Fruit fly (Drosophila melanogaster) whole organism, embryonic: ENCODE data around the gene senju.

Experiments used
- Bdp1 ChIP-seq: fragments of 200-800 bp; sonication (Bioruptor generic); optimal IDR thresholded peaks from 3 replicates; lab custom pipeline; 2016; ENCODE audit warnings: missing biosample characterization, missing genetic modification characterization
- Bgb ChIP-seq: fragments of 200-800 bp; sonication (Bioruptor generic); IDR thresholded peaks from 2 replicates; pipeline ENCODE4 v1.3.6; 2022; ENCODE audit warnings: missing biosample characterization, missing genetic modification characterization; ENCODE audit not compliant: partially characterized antibody
- BtbVII ChIP-seq: fragments of 200-800 bp; sonication (Bioruptor generic); optimal IDR thresholded peaks from 3 replicates; lab custom pipeline; 2017; ENCODE audit warnings: missing biosample characterization, mild to moderate bottlenecking, missing genetic modification characterization
- C15 ChIP-seq: fragments of 200-800 bp; sonication (Bioruptor generic); IDR thresholded peaks from 3 replicates; pipeline ENCODE4 v1.3.6; 2022; ENCODE audit warnings: missing biosample characterization, missing genetic modification characterization
- CG10267 ChIP-seq: fragments of 200-800 bp; sonication (Bioruptor generic); optimal IDR thresholded peaks from 2 replicates; lab custom pipeline; 2018; ENCODE audit warnings: missing biosample characterization, mild to moderate bottlenecking, missing genetic modification characterization, moderate library complexity
- CG10274 ChIP-seq: fragments of 200-800 bp; sonication (Bioruptor generic); optimal IDR thresholded peaks from 3 replicates; lab custom pipeline; 2017; ENCODE audit warnings: missing biosample characterization, mild to moderate bottlenecking, missing genetic modification characterization
- CG10431 ChIP-seq: fragments of 200-800 bp; sonication (Bioruptor generic); optimal IDR thresholded peaks from 3 replicates; lab custom pipeline; 2018; ENCODE audit warnings: missing biosample characterization, mild to moderate bottlenecking, missing genetic modification characterization
- CG10543 ChIP-seq: fragments of 200-800 bp; sonication (Bioruptor generic); optimal IDR thresholded peaks from 3 replicates; lab custom pipeline; 2017; ENCODE audit warnings: missing biosample characterization, mild to moderate bottlenecking, missing genetic modification characterization, moderate library complexity
- CG11456 ChIP-seq: fragments of 200-800 bp; sonication (Bioruptor generic); IDR thresholded peaks from 3 replicates; pipeline ENCODE4 v1.3.6; 2022; ENCODE audit warnings: missing biosample characterization, missing genetic modification characterization
- CG11723 ChIP-seq: fragments of 200-800 bp; sonication (Bioruptor generic); optimal IDR thresholded peaks from 2 replicates; lab custom pipeline; 2017; ENCODE audit warnings: missing biosample characterization, mild to moderate bottlenecking, missing genetic modification characterization
- CG14860 ChIP-seq: fragments of 200-800 bp; sonication (Bioruptor generic); IDR thresholded peaks from 3 replicates; pipeline ENCODE4 v1.3.6; 2022; ENCODE audit warnings: missing biosample characterization, missing genetic modification characterization; ENCODE audit not compliant: partially characterized antibody
- CG17568 ChIP-seq: fragments of 200-800 bp; sonication (Bioruptor generic); optimal IDR thresholded peaks from 2 replicates; lab custom pipeline; 2018; ENCODE audit warnings: missing biosample characterization, mild to moderate bottlenecking, missing genetic modification characterization, moderate library complexity
- CG17912 ChIP-seq: fragments of 200-800 bp; sonication (Bioruptor generic); optimal IDR thresholded peaks from 2 replicates; lab custom pipeline; 2018; ENCODE audit warnings: missing biosample characterization, mild to moderate bottlenecking, missing genetic modification characterization
- CG18764 ChIP-seq: fragments of 200-800 bp; sonication (Bioruptor generic); optimal IDR thresholded peaks from 3 replicates; lab custom pipeline; 2016; ENCODE audit warnings: missing biosample characterization, missing genetic modification characterization
- CG2129 ChIP-seq: fragments of 200-800 bp; sonication (Bioruptor generic); IDR thresholded peaks from 2 replicates; pipeline ENCODE4 v1.3.6; 2022; ENCODE audit warnings: missing biosample characterization, missing genetic modification characterization; ENCODE audit not compliant: partially characterized antibody
- CG34224 ChIP-seq: fragments of 200-800 bp; sonication (Bioruptor generic); IDR thresholded peaks from 3 replicates; pipeline ENCODE4 v1.3.6; 2022; ENCODE audit warnings: missing biosample characterization, missing genetic modification characterization; ENCODE audit not compliant: partially characterized antibody
- CG42726 ChIP-seq: fragments of 200-800 bp; sonication (Bioruptor generic); IDR thresholded peaks from 2 replicates; pipeline ENCODE4 v1.3.6; 2022; ENCODE audit warnings: missing biosample characterization, missing genetic modification characterization; ENCODE audit not compliant: partially characterized antibody
- CG4854 ChIP-seq: fragments of 200-800 bp; sonication (Bioruptor generic); optimal IDR thresholded peaks from 2 replicates; lab custom pipeline; 2016; ENCODE audit warnings: missing biosample characterization, missing genetic modification characterization, inconsistent platforms
- CG8359 ChIP-seq: fragments of 200-800 bp; sonication (Bioruptor generic); optimal IDR thresholded peaks from 2 replicates; lab custom pipeline; 2017; ENCODE audit warnings: missing biosample characterization, mild to moderate bottlenecking, missing genetic modification characterization, borderline replicate concordance
- CG9437 ChIP-seq: fragments of 200-800 bp; sonication (Bioruptor generic); optimal IDR thresholded peaks from 2 replicates; lab custom pipeline; 2018; ENCODE audit warnings: missing biosample characterization, mild to moderate bottlenecking, missing genetic modification characterization
- D ChIP-seq, 2 experiments: fragments of 200-800 bp in 1 of 2; fragments of >200 bp in 1 of 2; sonication (Bioruptor generic) in 1 of 2; optimal IDR thresholded peaks; 2 replicates in 1 of 2; 3 replicates in 1 of 2; lab custom pipeline; 2017; ENCODE audit warnings: mild to moderate bottlenecking in 1 of 2, missing biosample characterization in 1 of 2, missing genetic modification characterization in 1 of 2, missing genetic modification reagents in 1 of 2
- Dip3 ChIP-seq: fragments of 200-800 bp; sonication (Bioruptor generic); optimal IDR thresholded peaks from 3 replicates; lab custom pipeline; 2016; ENCODE audit warnings: missing biosample characterization, missing genetic modification characterization
- Drgx ChIP-seq: fragments of 200-800 bp; sonication (Bioruptor generic); IDR thresholded peaks from 2 replicates; pipeline ENCODE4 v1.3.6; 2022; ENCODE audit warnings: missing biosample characterization, missing genetic modification characterization
- Hr78 ChIP-seq, 2 experiments: fragments of 200-800 bp in 1 of 2; fragments of >200 bp in 1 of 2; sonication (Bioruptor generic) in 1 of 2; optimal IDR thresholded peaks; 2 replicates each; lab custom pipeline; 2017 to 2019; ENCODE audit warnings: missing biosample characterization in 2 of 2, missing genetic modification characterization in 2 of 2, mild to moderate bottlenecking in 1 of 2, moderate library complexity in 1 of 2
- Max ChIP-seq: fragments of 200-800 bp; sonication (Bioruptor generic); optimal IDR thresholded peaks from 2 replicates; lab custom pipeline; 2016; ENCODE audit warnings: missing biosample characterization, mild to moderate bottlenecking, missing genetic modification characterization
- NC2β ChIP-seq: fragments of 200-800 bp; sonication (Bioruptor generic); optimal IDR thresholded peaks from 2 replicates; lab custom pipeline; 2016; ENCODE audit warnings: missing biosample characterization, missing genetic modification characterization
- Nf-YC ChIP-seq: fragments of 200-800 bp; optimal IDR thresholded peaks from 3 replicates; lab custom pipeline; 2019; ENCODE audit warnings: missing biosample characterization, mild to moderate bottlenecking, missing genetic modification characterization, moderate library complexity
- Opbp ChIP-seq: fragments of 200-800 bp; sonication (Bioruptor generic); IDR thresholded peaks from 3 replicates; pipeline ENCODE4 v1.3.6; 2022; ENCODE audit warnings: missing biosample characterization, missing genetic modification characterization; ENCODE audit not compliant: partially characterized antibody
- Pdp1 ChIP-seq, 2 experiments: fragments of 200-800 bp; sonication (Bioruptor generic); optimal IDR thresholded peaks; 3 replicates each; lab custom pipeline; 2016; ENCODE audit warnings: missing biosample characterization in 2 of 2, missing genetic modification characterization in 2 of 2, mild to moderate bottlenecking in 1 of 2, moderate library complexity in 1 of 2
- Scr ChIP-seq: fragments of 200-800 bp; sonication (Bioruptor generic); IDR thresholded peaks from 2 replicates; pipeline ENCODE4 v1.3.6; 2022; ENCODE audit warnings: missing biosample characterization, missing genetic modification characterization; ENCODE audit not compliant: partially characterized antibody
- Six4 ChIP-seq: fragments of 200-800 bp; sonication (Bioruptor generic); optimal IDR thresholded peaks from 2 replicates; lab custom pipeline; 2016; ENCODE audit warnings: missing biosample characterization, missing genetic modification characterization
- Spps ChIP-seq: fragments of 200-800 bp; sonication (Bioruptor generic); optimal IDR thresholded peaks from 2 replicates; lab custom pipeline; 2018; ENCODE audit warnings: missing biosample characterization, mild to moderate bottlenecking, missing genetic modification characterization
- Usf ChIP-seq: fragments of 200-800 bp; sonication (Bioruptor generic); optimal IDR thresholded peaks from 2 replicates; lab custom pipeline; 2017; ENCODE audit warnings: missing genotype, missing biosample characterization, missing genetic modification characterization
- ato ChIP-seq: fragments of 200-800 bp; sonication (Bioruptor generic); IDR thresholded peaks from 2 replicates; pipeline ENCODE4 v1.3.6; 2022; ENCODE audit warnings: missing biosample characterization, missing genetic modification characterization; ENCODE audit not compliant: partially characterized antibody
- cad ChIP-seq: fragments of >200 bp; optimal IDR thresholded peaks from 2 replicates; lab custom pipeline; 2017; ENCODE audit warnings: missing biosample characterization, missing genetic modification characterization
- chinmo ChIP-seq: fragments of 200-800 bp; sonication (Bioruptor generic); IDR thresholded peaks from 4 replicates; pipeline ENCODE4 v1.3.6; 2022; ENCODE audit warnings: missing biosample characterization, missing genetic modification characterization; ENCODE audit not compliant: partially characterized antibody
- dmrt99B ChIP-seq: fragments of 200-800 bp; sonication (Bioruptor generic); optimal IDR thresholded peaks from 2 replicates; lab custom pipeline; 2018; ENCODE audit warnings: missing biosample characterization, mild to moderate bottlenecking, missing genetic modification characterization, moderate library complexity
- dysf ChIP-seq: fragments of 200-800 bp; sonication (Bioruptor generic); IDR thresholded peaks from 3 replicates; pipeline ENCODE4 v1.3.6; 2022; ENCODE audit warnings: missing biosample characterization, missing genetic modification characterization
- en ChIP-seq: fragments of 200-800 bp; sonication (Bioruptor generic); optimal IDR thresholded peaks from 2 replicates; lab custom pipeline; 2016; ENCODE audit warnings: missing biosample characterization, missing genetic modification characterization
- gfzf ChIP-seq: fragments of 200-800 bp; sonication (Bioruptor generic); optimal IDR thresholded peaks from 2 replicates; lab custom pipeline; 2016; ENCODE audit warnings: missing biosample characterization, mild to moderate bottlenecking, missing genetic modification characterization, moderate library complexity
- inv ChIP-seq: fragments of 200-800 bp; sonication (Bioruptor generic); IDR thresholded peaks from 2 replicates; pipeline ENCODE4 v1.3.6; 2022; ENCODE audit warnings: missing biosample characterization, missing genetic modification characterization; ENCODE audit not compliant: partially characterized antibody
- nmo ChIP-seq: fragments of 200-800 bp; sonication (Bioruptor generic); optimal IDR thresholded peaks from 2 replicates; lab custom pipeline; 2018; ENCODE audit warnings: missing biosample characterization, mild to moderate bottlenecking, missing genetic modification characterization, moderate library complexity
- pho ChIP-seq: fragments of 200-800 bp; sonication (Bioruptor generic); optimal IDR thresholded peaks from 2 replicates; lab custom pipeline; 2016; ENCODE audit warnings: missing biosample characterization, missing genetic modification characterization
- ro ChIP-seq: fragments of 200-800 bp; sonication (Bioruptor generic); IDR thresholded peaks from 2 replicates; pipeline ENCODE4 v1.3.6; 2022; ENCODE audit warnings: missing biosample characterization, missing genetic modification characterization
- sisA ChIP-seq: fragments of 200-800 bp; sonication (Bioruptor generic); IDR thresholded peaks from 2 replicates; pipeline ENCODE4 v1.3.6; 2022; ENCODE audit warnings: missing biosample characterization, missing genetic modification characterization
- tgo ChIP-seq: fragments of 200-800 bp; sonication (Bioruptor generic); IDR thresholded peaks from 3 replicates; pipeline ENCODE4 v1.3.6; 2022; ENCODE audit warnings: missing biosample characterization, missing genetic modification characterization
- tio ChIP-seq: fragments of 200-800 bp; sonication (Bioruptor generic); optimal IDR thresholded peaks from 2 replicates; lab custom pipeline; 2017; ENCODE audit warnings: missing biosample characterization, missing genetic modification characterization, inconsistent platforms

The senju gene

DNA sequence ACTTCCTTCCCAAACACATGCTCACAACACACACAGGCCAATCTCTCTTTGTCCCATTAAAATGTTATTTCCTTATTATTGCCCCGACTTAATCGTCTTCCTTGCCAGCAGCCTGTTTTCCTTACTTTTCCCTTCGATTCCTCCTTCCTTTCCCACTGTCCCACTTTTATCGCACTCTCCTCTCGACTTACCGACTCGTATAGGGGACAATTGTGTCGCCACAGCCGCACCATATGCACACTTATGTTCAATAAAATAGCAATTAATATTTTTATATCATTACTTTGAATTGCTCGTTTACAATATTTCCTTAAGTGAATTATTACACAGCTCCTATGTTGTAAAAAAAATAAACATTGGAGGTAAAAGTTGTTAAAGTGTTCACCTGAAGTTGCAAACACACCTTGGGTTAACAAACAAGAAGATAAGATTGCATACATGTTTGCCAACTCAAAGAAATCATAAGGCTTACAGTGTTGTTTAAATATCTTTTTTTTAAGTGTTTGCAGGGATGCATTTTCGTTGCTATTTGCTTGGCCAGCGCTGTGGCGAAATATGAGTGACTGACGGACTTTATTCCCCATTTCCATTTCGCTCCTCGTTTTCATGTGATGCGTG is 34.4 kb downstream of the senju start (continued):
- TF ChIP-seq ato, result no peak
- TF ChIP-seq CG42726, result no peak
- TF ChIP-seq gfzf (GFP tag; lab: Kevin White, UChicago), result no peak
- no peak for TF ChIP-seq D (optimal IDR thresholded peaks at IDR 0.05; lab: Kevin White, UChicago)
- TF ChIP-seq D (GFP tag; optimal IDR thresholded peaks at IDR 0.05; lab: Kevin White, UChicago), result peak; percentile 83
- peak; percentile 39; the same call in 1 of the 3 replicates for TF ChIP-seq tgo (GFP tag; lab: Robert Waterston, UW)
- peak; percentile 87 for TF ChIP-seq tio
- TF ChIP-seq en, result peak; percentile 54
- peak; percentile 96 for TF ChIP-seq CG10274 (GFP tag; lab: Kevin White, UChicago)
- 0 out of 3 replicates have a peak, but pooled peaks have one; percentile 7 for TF ChIP-seq CG11456 (GFP tag; lab: Robert Waterston, UW)
- TF ChIP-seq Scr, result no peak
- peak; percentile 79 for TF ChIP-seq Max (GFP tag; lab: Kevin White, UChicago)
- no peak for TF ChIP-seq ro (GFP tag; lab: Robert Waterston, UW)
- peak; percentile 77 for TF ChIP-seq CG10267 (tag; lab: Kevin White, UChicago)
- TF ChIP-seq dmrt99B (tag; lab: Kevin White, UChicago), result peak; percentile 90
- TF ChIP-seq CG10543 (GFP tag; lab: Kevin White, UChicago), result peak; percentile 57
- TF ChIP-seq inv (GFP tag; lab: Robert Waterston, UW), result no peak
- TF ChIP-seq Six4 (GFP tag; lab: Kevin White, UChicago), result peak; percentile 66
- peak; percentile 39 for TF ChIP-seq Usf (GFP tag; lab: Kevin White, UChicago)
- TF ChIP-seq cad (GFP tag; lab: Kevin White, UChicago), result no peak
- TF ChIP-seq sisA, result peak; percentile 57
- peak in 1 of 2 experiments; percentile 63 for TF ChIP-seq Hr78 (GFP tag; optimal IDR thresholded peaks at IDR 0.05; lab: Kevin White, UChicago)
- TF ChIP-seq CG17568 (GFP tag; lab: Kevin White, UChicago), result peak; percentile 47
- peak; percentile 67 for TF ChIP-seq Nf-YC (tag; lab: Kevin White, UChicago)
- peak; percentile 56 for TF ChIP-seq NC2β (GFP tag; lab: Kevin White, UChicago)
- no peak for TF ChIP-seq Opbp (GFP tag; lab: Robert Waterston, UW)
- peak; percentile 24 for TF ChIP-seq pho (GFP tag; lab: Kevin White, UChicago)
- TF ChIP-seq CG18764, result peak; percentile 38
- TF ChIP-seq Bdp1 (GFP tag; lab: Kevin White, UChicago), result peak; percentile 46
- peak; percentile 27 for TF ChIP-seq CG10431 (GFP tag; lab: Kevin White, UChicago)
- TF ChIP-seq CG17912, result no peak
- TF ChIP-seq CG4854 (GFP tag; lab: Kevin White, UChicago), result peak; percentile 68
- peak; percentile 69 for TF ChIP-seq CG11723 (GFP tag; lab: Kevin White, UChicago)
- peak; percentile 2 for TF ChIP-seq Spps
- TF ChIP-seq nmo (GFP tag; lab: Kevin White, UChicago), result peak; percentile 85
- no peak for TF ChIP-seq CG34224 (GFP tag; lab: Robert Waterston, UW)
- peak; percentile 26 for TF ChIP-seq Dip3 (GFP tag; lab: Kevin White, UChicago)

DNA sequence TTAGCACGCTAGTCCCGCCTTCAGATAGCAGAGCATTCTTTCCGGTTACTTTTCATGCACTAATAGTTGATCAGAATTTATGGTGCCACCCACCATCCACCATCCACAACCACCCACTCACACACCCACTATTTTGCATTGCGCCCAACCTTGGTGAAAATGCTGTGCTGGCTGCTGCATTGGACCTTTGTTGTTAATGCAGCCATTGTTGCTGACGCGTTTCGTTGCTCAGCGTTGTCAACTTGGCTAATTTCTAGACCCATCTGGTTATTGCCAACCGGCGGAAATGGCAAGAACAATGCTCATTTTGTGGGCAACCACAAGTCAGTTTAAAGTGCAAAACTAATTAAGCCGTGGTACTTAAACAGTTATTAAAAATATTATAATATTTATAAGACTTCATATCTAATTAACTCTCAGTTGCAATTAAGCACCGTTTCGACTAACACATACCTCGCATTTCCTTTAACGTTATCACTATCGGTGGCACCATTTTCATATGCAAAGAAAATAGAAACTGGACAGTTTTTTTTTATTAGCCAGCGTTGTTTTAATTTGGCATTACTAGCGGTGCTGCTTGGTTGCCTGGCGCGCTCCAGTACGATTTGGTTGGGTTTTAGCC is 36.1 kb downstream of the senju start:
- TF ChIP-seq CG8359 (GFP tag; lab: Kevin White, UChicago) (no peak), BtbVII (GFP tag; lab: Kevin White, UChicago) (no peak), CG9437 (GFP tag; lab: Kevin White, UChicago) (no peak), chinmo (GFP tag; lab: Robert Waterston, UW) (0 out of 4 replicates have a peak, but pooled peaks have one; percentile 37), Scr (peak; percentile 57), Drgx (GFP tag; lab: Robert Waterston, UW) (no peak), C15 (no peak), Bgb (GFP tag; lab: Robert Waterston, UW) (peak; percentile 53), CG2129 (GFP tag; lab: Robert Waterston, UW) (no peak), Pdp1 (GFP tag; optimal IDR thresholded peaks at IDR 0.05; lab: Kevin White, UChicago) (no peak), Usf (GFP tag; lab: Kevin White, UChicago) (no peak), dysf (GFP tag; lab: Robert Waterston, UW) (no peak), CG14860 (GFP tag; lab: Robert Waterston, UW) (peak; percentile 71)
